Fruit fly (Drosophila melanogaster): ENCODE measurements around the gene CG31626.

DNA sequence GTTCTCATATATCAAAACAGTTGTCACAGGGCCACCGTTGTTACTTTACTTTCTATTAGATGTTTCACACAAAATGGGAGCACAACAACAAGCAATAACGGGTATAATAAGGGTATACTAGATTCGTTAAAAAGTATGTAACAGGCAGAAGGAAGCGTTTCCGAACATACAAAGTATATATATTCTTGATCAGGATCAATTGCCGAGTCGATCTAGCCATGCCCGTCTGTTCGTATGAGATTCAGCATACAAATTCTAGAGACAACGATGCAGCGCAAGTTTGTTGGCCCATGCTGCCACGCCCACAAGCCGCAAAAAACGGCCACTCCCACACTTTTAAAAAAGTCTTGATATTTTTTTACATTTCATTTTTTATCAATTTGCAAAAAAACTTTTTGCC lies 36.3 kb downstream of the CG31626 start, which contains the start of gene CG31624:
- TF ChIP-seq CG12769 (tag; optimal IDR thresholded peaks at IDR 0.05) (no peak), CG4282 (GFP tag; optimal IDR thresholded peaks at IDR 0.05) (no peak), nau (GFP tag; optimal IDR thresholded peaks at IDR 0.05) (no peak), CG4730 (GFP tag; IDR thresholded peaks at IDR 0.05) (no peak), CG4820 (GFP tag; optimal IDR thresholded peaks at IDR 0.05) (no peak)

Measured in whole organism, embryonic.